Fruit fly (Drosophila melanogaster): Measurements from ENCODE around the gene TfIIFalpha.
A peak's percentile ranks its signal among the peaks of the same experiment; 100 is the strongest.

Gene TfIIFalpha

DNA sequence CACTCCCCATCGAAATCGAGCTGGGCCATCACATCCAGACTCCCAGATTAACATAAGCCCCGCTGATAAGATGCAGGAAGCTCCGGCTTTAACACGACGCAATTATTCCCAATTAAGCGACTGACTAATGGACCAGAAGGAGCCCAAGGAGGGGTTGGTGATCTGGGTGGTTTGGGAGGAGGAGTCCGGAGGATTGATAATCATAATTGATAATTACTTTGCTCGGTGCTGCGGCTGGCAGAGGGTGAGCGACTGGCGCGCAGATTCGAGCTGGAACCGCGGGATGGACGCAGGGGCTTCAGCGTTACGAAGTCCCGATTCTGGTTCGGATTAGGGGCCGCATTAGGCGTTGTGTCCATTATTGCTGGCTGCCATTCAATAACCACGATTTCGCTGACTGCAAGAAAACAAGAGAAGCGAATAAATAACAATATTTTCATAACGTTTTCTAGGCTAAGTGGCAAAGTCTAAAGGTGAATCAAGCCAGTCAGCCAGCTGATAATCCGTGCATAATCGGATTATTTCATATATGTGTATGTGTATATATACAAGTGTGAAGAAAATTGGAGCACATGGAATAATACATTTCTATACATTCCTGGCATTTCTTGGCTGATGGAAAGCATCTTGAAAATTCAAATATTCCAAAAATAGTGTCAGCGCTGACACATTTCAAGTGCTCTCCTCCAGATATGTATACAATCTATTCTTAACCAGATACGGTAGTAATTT lies 13.4 kb downstream of the TfIIFalpha start (continued):
- TF ChIP-seq CG6689 (GFP tag; IDR thresholded peaks at IDR 0.05) (no peak), CG11093 (GFP tag; IDR thresholded peaks at IDR 0.05) (no peak), CG18619 (GFP tag; optimal IDR thresholded peaks at IDR 0.05) (no peak), Ets65A (GFP tag) (peak; percentile 76), CG2678 (tag; optimal IDR thresholded peaks at IDR 0.05) (no peak), lbe (GFP tag; optimal IDR thresholded peaks at IDR 0.05) (no peak), CG12769 (tag; optimal IDR thresholded peaks at IDR 0.05) (peak; percentile 44), CG3281 (GFP tag; optimal IDR thresholded peaks at IDR 0.05) (no peak), HLH54F (GFP tag; optimal IDR thresholded peaks at IDR 0.05) (no peak), cg (GFP tag; optimal IDR thresholded peaks at IDR 0.05) (peak; percentile 7), sd (tag; optimal IDR thresholded peaks at IDR 0.05) (peak; percentile 97), CTCF (GFP tag; optimal IDR thresholded peaks at IDR 0.05) (no peak), NfI (GFP tag; optimal IDR thresholded peaks at IDR 0.05) (no peak), CG34376 (GFP tag; optimal IDR thresholded peaks at IDR 0.05) (peak; percentile 6), crol (GFP tag; IDR thresholded peaks at IDR 0.05) (0 out of 2 replicates have a peak, but pooled peaks have one; percentile 6), ara (GFP tag; IDR thresholded peaks at IDR 0.05) (no peak)

DNA sequence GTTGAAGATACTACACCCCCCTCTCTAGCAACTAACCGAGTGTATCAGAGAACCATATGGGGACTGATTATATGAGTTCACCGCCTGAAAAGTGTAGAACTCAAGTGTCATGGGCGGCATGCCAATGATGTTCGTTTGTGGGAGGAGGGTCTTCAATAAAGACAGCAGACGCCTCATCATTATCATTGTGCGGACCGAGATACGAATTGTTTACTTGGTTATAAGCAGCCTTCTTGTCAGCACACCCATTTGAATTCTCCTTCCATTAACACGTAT lies 13.9 kb downstream of the TfIIFalpha start:
- TF ChIP-seq exex (tag; optimal IDR thresholded peaks at IDR 0.05), result peak; percentile 62
- no peak for TF ChIP-seq gfzf (GFP tag; optimal IDR thresholded peaks at IDR 0.05)
- no peak for TF ChIP-seq fd64A (GFP tag; optimal IDR thresholded peaks at IDR 0.05)
- TF ChIP-seq CG31388 (GFP tag; optimal IDR thresholded peaks at IDR 0.05), result no peak
- TF ChIP-seq Med (GFP tag), result peak; percentile 37
- no peak for TF ChIP-seq Elba2 (GFP tag; optimal IDR thresholded peaks at IDR 0.05)
- no peak for TF ChIP-seq jing (GFP tag; optimal IDR thresholded peaks at IDR 0.05)
- no peak for TF ChIP-seq ham (GFP tag; IDR thresholded peaks at IDR 0.05)
- TF ChIP-seq nmo (GFP tag; optimal IDR thresholded peaks at IDR 0.05), result no peak
- no peak for TF ChIP-seq Mrtf (GFP tag; IDR thresholded peaks at IDR 0.05)
- no peak for TF ChIP-seq CG13287 (GFP tag; IDR thresholded peaks at IDR 0.05; ENCODE audit: partially characterized antibody)
- TF ChIP-seq da (GFP tag; optimal IDR thresholded peaks at IDR 0.05), result no peak
- peak; percentile 25 for TF ChIP-seq D19A (tag; optimal IDR thresholded peaks at IDR 0.05)
- TF ChIP-seq CG4730 (GFP tag; IDR thresholded peaks at IDR 0.05), result no peak
- no peak for TF ChIP-seq odd (GFP tag; optimal IDR thresholded peaks at IDR 0.05)
- no peak for TF ChIP-seq CG11696 (GFP tag; IDR thresholded peaks at IDR 0.05)
- TF ChIP-seq usp (GFP tag; optimal IDR thresholded peaks at IDR 0.05), result no peak
- TF ChIP-seq nerfin-1 (tag; optimal IDR thresholded peaks at IDR 0.05), result no peak
- no peak for TF ChIP-seq lbe (GFP tag; optimal IDR thresholded peaks at IDR 0.05)
- no peak for TF ChIP-seq fd96Cb (tag; optimal IDR thresholded peaks at IDR 0.05)
- TF ChIP-seq gro (GFP tag; optimal IDR thresholded peaks at IDR 0.05), result peak; percentile 23
- no peak for TF ChIP-seq sqz (GFP tag; optimal IDR thresholded peaks at IDR 0.05)
- no peak for TF ChIP-seq en (GFP tag; optimal IDR thresholded peaks at IDR 0.05)
- no peak for TF ChIP-seq sob (GFP tag; IDR thresholded peaks at IDR 0.05)
- peak in 1 of 2 experiments; percentile 71 for TF ChIP-seq Hr78 (GFP tag; optimal IDR thresholded peaks at IDR 0.05)
- TF ChIP-seq bsh (GFP tag; optimal IDR thresholded peaks at IDR 0.05), result no peak
- TF ChIP-seq psq (GFP tag; optimal IDR thresholded peaks at IDR 0.05), result no peak
- TF ChIP-seq mirr (GFP tag; optimal IDR thresholded peaks at IDR 0.05), result peak; percentile 69
- no peak for TF ChIP-seq CG9817 (tag; optimal IDR thresholded peaks at IDR 0.05)
- no peak for TF ChIP-seq Dip3 (GFP tag; optimal IDR thresholded peaks at IDR 0.05)
- no peak for TF ChIP-seq CG10267 (tag; optimal IDR thresholded peaks at IDR 0.05)
- TF ChIP-seq CG17912 (GFP tag; optimal IDR thresholded peaks at IDR 0.05), result no peak
- TF ChIP-seq CG1233 (GFP tag; optimal IDR thresholded peaks at IDR 0.05), result no peak
- TF ChIP-seq CG1603 (tag; optimal IDR thresholded peaks at IDR 0.05), result no peak
- no peak for TF ChIP-seq ap (GFP tag; IDR thresholded peaks at IDR 0.05)
- TF ChIP-seq CG13424 (tag; optimal IDR thresholded peaks at IDR 0.05), result no peak

Measured in whole organism, embryonic.